Fruit fly (Drosophila melanogaster) S2 (cell line): ENCODE measurements around the gene mgr.

Source experiments
- CG8478 ChIP-seq: fragments of >200 bp; optimal IDR thresholded peaks from 2 replicates; lab custom pipeline; 2018
- CTCF ChIP-seq, 2 experiments: fragments of >200 bp; optimal IDR thresholded peaks; 2 replicates each; lab custom pipeline; 2018

Gene mgr

dm6 chr3R:11430307-11430706, 20.6 kb upstream of the mgr start:
- TF ChIP-seq CTCF (optimal IDR thresholded peaks at IDR 0.05; lab: Kevin White, UChicago) (no peak), CG8478 (lab: Kevin White, UChicago) (no peak)

DNA sequence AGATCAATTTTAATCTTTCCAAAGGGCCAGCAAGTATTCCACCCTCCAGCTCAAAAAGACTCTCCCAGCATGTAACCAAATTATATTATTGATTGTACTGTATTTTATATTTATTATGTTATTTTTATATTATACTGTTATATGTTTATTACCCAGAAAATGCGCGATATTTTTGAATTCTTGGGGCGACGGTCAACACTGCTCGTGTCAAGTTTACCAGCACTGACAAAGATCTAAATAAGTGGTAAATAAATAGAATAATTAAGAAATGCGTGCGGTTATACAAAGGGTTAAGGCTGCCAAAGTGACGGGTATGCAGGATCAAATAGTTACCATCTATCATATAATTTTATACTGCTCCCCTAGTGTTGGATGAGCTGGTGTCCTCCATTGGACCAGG, 20.1 kb upstream of the mgr start, which contains the start of gene Dtd:
Gene Dtd, plus strand, starts transcription at position 248 of the 400 bp plus-strand sequence.
- TF ChIP-seq CG8478 (lab: Kevin White, UChicago) (no peak), CTCF (optimal IDR thresholded peaks at IDR 0.05; lab: Kevin White, UChicago) (no peak)

DNA sequence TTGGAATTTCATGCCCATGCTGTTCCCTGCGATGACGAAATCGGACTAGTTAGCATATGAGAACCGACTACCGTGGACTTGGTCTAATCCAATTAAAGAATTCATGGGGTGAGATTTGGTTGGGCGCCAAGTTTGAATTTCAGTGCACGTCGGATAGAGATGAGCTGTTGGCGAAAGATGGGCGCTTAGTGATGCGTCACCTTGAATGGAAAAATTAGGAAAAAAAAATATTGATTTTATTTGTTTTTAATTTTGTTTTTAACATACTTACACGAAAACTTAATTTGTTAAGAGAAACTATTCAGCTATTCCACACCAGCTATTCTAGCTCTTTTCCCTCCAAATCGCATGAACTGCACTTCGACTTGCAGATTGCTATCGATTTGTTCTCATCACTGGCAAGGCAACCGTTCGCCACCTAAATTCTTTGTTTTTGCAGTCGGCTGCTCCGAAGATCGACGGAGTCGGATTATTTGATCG, 12.0 kb upstream of the mgr start, which contains the start of the genes ninaG and Sptz:
Gene ninaG, minus strand, starts transcription at position 51 of the 480 bp plus-strand sequence.
Gene Sptz, plus strand, starts transcription at position 450 of the 480 bp plus-strand sequence.
- TF ChIP-seq CTCF (optimal IDR thresholded peaks at IDR 0.05; lab: Kevin White, UChicago) (no peak), CG8478 (lab: Kevin White, UChicago) (no peak)

DNA sequence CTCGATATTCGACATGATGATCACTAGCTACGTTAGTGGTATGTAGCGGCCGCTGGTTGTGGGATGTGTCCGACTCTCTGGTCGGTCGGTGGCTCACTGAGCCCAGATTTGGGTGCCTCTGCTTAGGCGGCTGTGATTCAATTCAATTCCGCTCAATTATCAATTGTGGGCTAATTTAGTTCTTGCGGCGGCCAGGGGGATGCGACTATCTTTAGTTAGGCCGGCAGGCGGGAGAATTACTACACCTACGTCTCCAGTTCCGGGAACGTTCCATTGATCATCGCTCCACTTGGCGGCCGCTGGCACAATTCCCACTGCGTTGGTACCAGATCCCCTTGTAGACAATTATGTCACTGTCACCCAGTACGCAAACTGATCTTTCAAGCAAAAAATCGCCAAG, 8.9 kb upstream of the mgr start, which contains the start of the genes bumpel and CG45676:
Gene bumpel, minus strand, starts transcription at position 101 of the 400 bp plus-strand sequence.
Gene CG45676, plus strand, starts transcription at position 318 of the 400 bp plus-strand sequence.
- TF ChIP-seq CG8478 (lab: Kevin White, UChicago): no peak
- no peak for TF ChIP-seq CTCF (optimal IDR thresholded peaks at IDR 0.05; lab: Kevin White, UChicago)

DNA sequence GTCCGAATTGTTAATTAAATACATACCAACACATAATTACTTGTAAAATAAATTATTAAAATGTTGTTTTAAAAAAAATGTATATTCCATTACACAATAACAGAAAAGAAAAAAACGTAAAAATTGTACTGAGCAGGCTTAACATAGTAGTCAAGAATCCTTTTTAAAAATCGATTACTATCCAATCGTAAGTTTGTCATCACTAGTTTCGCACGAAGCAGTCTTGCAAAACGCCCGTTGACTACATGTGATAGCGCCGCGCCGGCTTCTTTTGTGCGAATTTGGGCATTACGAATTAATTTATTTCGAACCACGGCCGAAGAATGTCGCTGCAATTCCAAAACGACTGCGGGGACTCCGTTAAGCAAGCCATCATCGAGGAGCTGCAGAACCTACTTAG, 2.7 kb upstream of the mgr start, which contains the start of gene Ipo9:
Gene Ipo9, plus strand, starts transcription at position 152 of the 400 bp plus-strand sequence.
- TF ChIP-seq CTCF (optimal IDR thresholded peaks at IDR 0.05; lab: Kevin White, UChicago) (no peak), CG8478 (lab: Kevin White, UChicago) (no peak)

DNA sequence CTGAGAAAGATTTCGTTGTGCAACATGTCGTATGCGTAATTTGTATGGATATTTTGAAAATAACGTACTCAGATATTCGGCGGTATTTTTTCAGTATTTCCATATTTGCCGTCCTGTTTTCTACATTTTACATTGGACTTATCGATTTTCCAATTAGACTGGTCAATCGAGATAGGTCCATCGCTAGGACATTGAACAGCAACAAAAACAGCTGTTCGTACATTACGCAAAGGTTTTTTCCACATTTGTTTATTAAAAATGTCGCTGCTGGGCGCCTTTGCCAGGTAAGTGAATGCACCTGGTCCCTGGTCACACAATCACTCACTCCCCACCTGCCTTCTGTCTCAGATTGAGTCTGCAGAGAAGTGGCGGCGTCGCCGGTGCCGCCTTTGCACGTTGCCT, 1.9 kb downstream of the mgr start, which contains the start of gene mRpL40:
Gene mRpL40, plus strand, starts transcription at position 186 of the 402 bp plus-strand sequence.
- TF ChIP-seq CG8478 (lab: Kevin White, UChicago) (no peak), CTCF (optimal IDR thresholded peaks at IDR 0.05; lab: Kevin White, UChicago) (peak in 1 of 2 experiments; percentile 50)

dm6 chr3R:11402894-11403293, 6.8 kb downstream of the mgr start:
- TF ChIP-seq CTCF (optimal IDR thresholded peaks at IDR 0.05; lab: Kevin White, UChicago) (peak in 1 of 2 experiments; percentile 26), CG8478 (lab: Kevin White, UChicago) (no peak)

DNA sequence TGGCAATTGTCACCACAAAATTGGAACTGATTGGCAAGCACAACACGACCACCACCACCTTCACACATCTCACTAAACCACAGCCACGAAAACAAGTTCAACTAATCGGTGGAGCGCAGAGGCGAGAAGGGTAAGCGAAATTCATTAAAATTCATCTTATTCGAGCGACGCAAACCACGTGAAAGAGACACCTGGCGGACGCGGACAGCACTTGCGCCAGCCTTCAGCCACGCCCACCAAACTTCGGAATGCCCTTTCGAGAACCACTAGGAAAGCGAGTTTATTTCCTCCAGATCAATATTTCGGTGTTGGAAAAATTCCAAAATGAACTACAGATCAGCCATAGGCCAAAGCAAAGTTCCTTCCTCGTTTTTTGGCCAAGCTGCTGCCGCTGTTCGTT, 14.1 kb downstream of the mgr start:
- TF ChIP-seq CTCF (optimal IDR thresholded peaks at IDR 0.05; lab: Kevin White, UChicago) (peak; percentile 65 to 74), CG8478 (lab: Kevin White, UChicago) (no peak)

DNA sequence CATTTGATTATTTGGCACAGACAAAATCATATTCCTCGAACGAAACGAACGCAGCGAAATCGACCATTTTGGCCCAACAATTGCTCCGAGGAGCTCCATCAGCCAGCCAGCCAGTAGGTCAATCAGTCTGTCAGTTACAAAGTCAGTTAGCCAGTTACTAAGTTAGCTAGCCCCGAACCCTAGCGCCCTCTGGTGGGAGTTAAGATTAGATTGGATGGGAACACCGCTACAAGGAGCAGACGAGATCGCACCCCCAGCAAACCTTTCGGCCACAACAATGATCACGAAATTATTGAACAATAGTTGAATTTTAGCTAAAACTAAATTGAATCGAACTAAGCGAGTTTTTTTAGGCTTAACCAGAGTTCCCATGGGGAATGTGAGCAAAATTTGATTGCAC, 15.8 kb downstream of the mgr start:
- peak; percentile 83 to 86 for TF ChIP-seq CTCF (optimal IDR thresholded peaks at IDR 0.05; lab: Kevin White, UChicago)
- no peak for TF ChIP-seq CG8478 (lab: Kevin White, UChicago)

DNA sequence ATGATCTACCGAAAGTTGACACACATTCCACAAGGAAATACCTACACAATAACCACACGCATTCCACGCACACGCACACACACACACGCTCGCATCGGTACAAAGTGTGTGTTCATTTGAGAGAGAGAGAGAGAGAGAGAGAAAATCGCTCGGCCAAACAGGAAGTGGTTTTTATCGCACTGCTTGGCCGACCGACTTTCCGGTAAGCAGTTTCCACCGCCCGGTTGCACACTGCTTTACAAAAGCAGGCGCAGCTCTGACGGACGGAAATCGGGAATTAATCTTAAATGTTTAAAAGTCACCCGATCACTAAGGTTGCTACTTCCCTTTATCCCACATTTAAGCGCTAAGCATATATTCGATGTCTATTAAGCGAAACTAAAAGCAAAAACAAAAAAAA, 16.9 kb downstream of the mgr start:
- no peak for TF ChIP-seq CG8478 (lab: Kevin White, UChicago)
- peak; percentile 52 to 54 for TF ChIP-seq CTCF (optimal IDR thresholded peaks at IDR 0.05; lab: Kevin White, UChicago)

DNA sequence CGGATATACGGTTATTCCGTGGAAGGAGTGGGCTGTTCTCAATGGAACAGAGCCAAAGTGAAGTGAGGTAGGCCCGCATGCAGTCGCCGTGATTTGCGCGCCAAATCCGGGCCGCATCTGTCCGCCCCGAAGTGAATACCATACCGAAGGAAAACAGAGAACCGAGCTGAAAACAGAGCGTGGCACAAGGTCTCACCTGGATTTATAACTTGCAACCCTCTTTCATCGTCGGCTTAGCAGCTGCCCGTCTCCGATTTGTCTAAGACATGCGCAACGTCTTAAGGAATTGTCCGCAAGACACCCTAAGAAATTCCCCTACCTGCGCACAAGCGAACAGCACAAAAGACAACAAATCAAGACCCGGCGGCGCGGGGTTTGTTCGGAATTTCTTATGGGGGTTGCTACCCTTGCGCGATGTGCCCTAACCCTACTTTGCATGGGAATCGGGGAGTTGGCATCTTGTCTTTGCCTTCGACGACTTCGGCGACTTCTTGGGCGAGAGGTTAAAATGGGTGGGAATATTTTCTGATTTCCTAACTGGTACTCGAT, 31.0 kb downstream of the mgr start:
- TF ChIP-seq CTCF (optimal IDR thresholded peaks at IDR 0.05; lab: Kevin White, UChicago) (no peak), CG8478 (lab: Kevin White, UChicago) (no peak)

DNA sequence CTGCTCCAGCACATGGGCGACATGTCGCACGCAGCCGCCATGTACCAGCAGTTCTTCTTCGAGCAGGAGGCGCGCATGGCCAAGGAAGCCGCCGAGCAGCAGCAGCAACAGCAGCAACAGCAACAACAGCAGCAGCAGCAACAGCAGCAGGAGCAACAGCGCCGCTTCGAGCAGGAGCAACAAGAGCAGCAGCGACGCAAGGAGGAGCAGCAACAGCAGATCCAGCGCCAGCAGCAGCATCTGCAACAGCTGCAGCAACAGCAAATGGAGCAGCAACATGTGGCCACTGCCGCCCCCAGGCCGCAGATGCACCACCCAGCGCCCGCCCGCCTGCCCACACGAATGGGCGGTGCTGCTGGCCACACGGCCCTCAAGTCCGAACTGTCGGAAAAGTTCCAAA, 34.5 kb downstream of the mgr start:
- TF ChIP-seq CTCF (optimal IDR thresholded peaks at IDR 0.05; lab: Kevin White, UChicago) (no peak), CG8478 (lab: Kevin White, UChicago) (no peak)

DNA sequence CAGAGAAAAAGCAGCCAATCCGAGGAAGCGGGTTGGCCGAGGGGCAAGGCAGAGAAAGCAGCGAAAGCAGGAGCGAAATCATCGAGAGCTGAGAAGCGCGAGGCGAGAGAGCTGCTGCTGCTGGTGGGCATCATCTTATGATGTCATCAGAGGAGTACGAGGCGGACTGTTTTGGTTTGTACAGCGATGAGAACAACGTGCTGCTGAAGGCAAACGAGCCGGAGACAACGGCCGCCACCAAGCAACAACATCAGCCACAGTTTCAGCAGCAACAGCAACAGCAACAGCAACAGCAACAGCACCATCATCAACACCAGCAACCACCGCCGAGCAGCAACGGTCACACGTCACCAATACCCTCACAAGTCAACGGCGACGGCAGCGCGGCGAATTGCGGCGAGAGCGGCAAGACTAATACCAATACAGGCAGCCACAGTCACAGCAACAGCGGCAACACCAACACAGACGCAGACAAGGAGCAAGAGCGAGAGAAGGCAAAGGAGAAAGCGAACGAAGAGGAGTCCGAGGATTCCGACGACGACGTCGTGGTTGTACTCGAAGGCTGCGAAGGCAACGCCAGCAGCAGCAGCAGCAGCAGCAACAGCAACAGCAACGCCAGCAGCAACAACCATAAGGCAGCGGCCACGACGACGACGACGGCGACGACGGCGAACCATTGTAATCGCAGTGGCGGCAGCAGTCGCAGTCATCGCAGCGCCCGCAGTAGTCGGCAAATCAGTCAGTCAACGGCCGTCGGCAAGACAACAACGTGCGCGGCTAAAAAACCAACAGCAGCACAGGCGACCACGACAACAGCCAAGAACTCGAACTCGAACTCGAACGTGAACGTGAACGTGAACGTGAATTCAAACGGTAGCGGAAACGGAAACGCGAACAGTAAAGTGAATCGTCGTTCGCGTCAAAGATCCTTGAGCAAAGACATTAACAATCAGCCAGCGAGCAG, 37.3 kb downstream of the mgr start:
- TF ChIP-seq CTCF (optimal IDR thresholded peaks at IDR 0.05; lab: Kevin White, UChicago): no peak
- no peak for TF ChIP-seq CG8478 (lab: Kevin White, UChicago)

DNA sequence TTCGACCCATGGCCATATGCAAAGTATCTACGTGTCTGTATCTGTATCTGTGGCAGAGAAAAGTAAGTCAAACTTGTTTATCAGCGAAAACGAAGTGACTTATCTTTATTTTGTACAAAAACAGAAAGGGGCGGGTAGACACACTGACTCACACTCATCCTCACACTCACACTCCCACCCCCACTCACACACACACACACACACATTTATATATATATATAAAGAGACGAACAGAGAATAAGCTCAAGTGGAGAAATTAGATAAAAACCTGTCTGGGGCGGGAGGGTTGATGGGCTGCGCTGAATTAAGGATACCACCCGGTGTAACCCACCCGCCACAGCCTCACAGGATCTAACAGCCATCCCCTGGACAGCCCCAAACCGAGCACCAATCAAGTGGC, 38.9 kb downstream of the mgr start:
- no peak for TF ChIP-seq CTCF (optimal IDR thresholded peaks at IDR 0.05; lab: Kevin White, UChicago)
- TF ChIP-seq CG8478 (lab: Kevin White, UChicago): no peak
